Fruit fly (Drosophila melanogaster): ENCODE results near the gene CG31279.

CG31279 gene

dm6 chr3R:16453597-16453996 is 23.1 kb downstream of the CG31279 start, which contains the start of gene Pak3 (continued):
- TF ChIP-seq Stat92E (GFP tag; optimal IDR thresholded peaks at IDR 0.05) (peak in 1 of 3 experiments; percentile 7), CG16813 (GFP tag; IDR thresholded peaks at IDR 0.05; ENCODE audit: partially characterized antibody) (peak; percentile 63), MESR4 (GFP tag; optimal IDR thresholded peaks at IDR 0.05) (peak; percentile 74), aop (GFP tag; IDR thresholded peaks at IDR 0.05) (no peak), CG7963 (GFP tag; IDR thresholded peaks at IDR 0.05; ENCODE audit: partially characterized antibody) (peak; percentile 68; the same call in 2 of the 3 replicates), CG13287 (GFP tag; IDR thresholded peaks at IDR 0.05; ENCODE audit: partially characterized antibody) (peak; percentile 79), trem (tag; optimal IDR thresholded peaks at IDR 0.05) (peak; percentile 80), nom (GFP tag; optimal IDR thresholded peaks at IDR 0.05) (peak; percentile 2), mirr (GFP tag; optimal IDR thresholded peaks at IDR 0.05) (no peak), CG9932 (GFP tag; IDR thresholded peaks at IDR 0.05) (peak; percentile 32; the same call in 1 of the 2 replicates), btn (GFP tag; optimal IDR thresholded peaks at IDR 0.05) (no peak), Opbp (GFP tag; IDR thresholded peaks at IDR 0.05; ENCODE audit: partially characterized antibody) (peak; percentile 75), Ets97D (GFP tag; optimal IDR thresholded peaks at IDR 0.05) (peak; percentile 38), HmgZ (tag; optimal IDR thresholded peaks at IDR 0.05) (peak; percentile 42), CoRest (tag; optimal IDR thresholded peaks at IDR 0.05) (peak; percentile 45), CG17829 (tag; optimal IDR thresholded peaks at IDR 0.05) (peak; percentile 53), Blimp-1 (GFP tag; optimal IDR thresholded peaks at IDR 0.05) (peak; percentile 18), Sry-δ (GFP tag; optimal IDR thresholded peaks at IDR 0.05) (peak; percentile 37), CG4617 (GFP tag; optimal IDR thresholded peaks at IDR 0.05; ENCODE audit: borderline replicate concordance) (peak; percentile 84), nerfin-2 (GFP tag; IDR thresholded peaks at IDR 0.05; ENCODE audit: partially characterized antibody) (peak; percentile 9; the same call in 1 of the 2 replicates), CG10979 (tag; optimal IDR thresholded peaks at IDR 0.05) (no peak), CG3726 (GFP tag; IDR thresholded peaks at IDR 0.05) (no peak), Neu2 (GFP tag; optimal IDR thresholded peaks at IDR 0.05; ENCODE audit: borderline replicate concordance) (no peak), Med (GFP tag) (peak; percentile 79)

dm6 chr3R:16454192-16454591 is 23.7 kb downstream of the CG31279 start, which contains the start of gene CG10405:
CG10405 (plus strand) TSS chr3R:16454492.
- TF ChIP-seq sens (GFP tag) (peak; percentile 31), ftz-f1 (GFP tag; optimal IDR thresholded peaks at IDR 0.05) (no peak), CG15514 (GFP tag; optimal IDR thresholded peaks at IDR 0.05) (no peak)

- TF ChIP-seq grau (tag; optimal IDR thresholded peaks at IDR 0.05): no peak
- TF ChIP-seq unpg (GFP tag; optimal IDR thresholded peaks at IDR 0.05): no peak
- TF ChIP-seq CG4820 (GFP tag; optimal IDR thresholded peaks at IDR 0.05): no peak
- TF ChIP-seq CG17612 (GFP tag; IDR thresholded peaks at IDR 0.05): no peak
- TF ChIP-seq Bteb2 (GFP tag; optimal IDR thresholded peaks at IDR 0.05): no peak
- peak; percentile 81 for TF ChIP-seq MESR4 (GFP tag; optimal IDR thresholded peaks at IDR 0.05)
- TF ChIP-seq Mrtf (GFP tag; IDR thresholded peaks at IDR 0.05): no peak
- TF ChIP-seq CG11085 (GFP tag; IDR thresholded peaks at IDR 0.05): no peak
- peak; percentile 33; the same call in 1 of the 2 replicates for TF ChIP-seq ato (GFP tag; IDR thresholded peaks at IDR 0.05; ENCODE audit: partially characterized antibody)
- peak; percentile 72 for TF ChIP-seq CG34224 (GFP tag; IDR thresholded peaks at IDR 0.05; ENCODE audit: partially characterized antibody)
- TF ChIP-seq Dp (GFP tag; optimal IDR thresholded peaks at IDR 0.05): peak; percentile 88
- TF ChIP-seq MBD-R2 (GFP tag; IDR thresholded peaks at IDR 0.05): peak; percentile 54
- TF ChIP-seq CG2202 (tag; optimal IDR thresholded peaks at IDR 0.05): no peak
- no peak for TF ChIP-seq CG10147 (GFP tag; optimal IDR thresholded peaks at IDR 0.05)
- peak; percentile 54; the same call in 1 of the 3 replicates for TF ChIP-seq Opbp (GFP tag; IDR thresholded peaks at IDR 0.05; ENCODE audit: partially characterized antibody)
- TF ChIP-seq Dbx (GFP tag; IDR thresholded peaks at IDR 0.05): no peak
- no peak for TF ChIP-seq pb (GFP tag; optimal IDR thresholded peaks at IDR 0.05)
- no peak for TF ChIP-seq CG6654 (GFP tag; optimal IDR thresholded peaks at IDR 0.05)
- TF ChIP-seq trem (tag; optimal IDR thresholded peaks at IDR 0.05): peak; percentile 58
- TF ChIP-seq trh (GFP tag; optimal IDR thresholded peaks at IDR 0.05): no peak
- TF ChIP-seq CG10209 (GFP tag; optimal IDR thresholded peaks at IDR 0.05): no peak
- TF ChIP-seq Dref (GFP tag; IDR thresholded peaks at IDR 0.05): peak; percentile 69
- no peak for TF ChIP-seq tna (GFP tag; IDR thresholded peaks at IDR 0.05; ENCODE audit: partially characterized antibody)
Measured at dm6 chr3R:16455875-16456274, 25.4 kb downstream of the CG31279 start, which contains the start of gene CG14883. CG14883 (plus strand) TSS chr3R:16456052.

Measured in whole organism, embryonic.